Worm (Caenorhabditis elegans): ENCODE measurements around the gene Y38E10A.34.
A peak's percentile ranks its signal among the peaks of the same experiment; 100 is the strongest.

Gene Y38E10A.34

DNA sequence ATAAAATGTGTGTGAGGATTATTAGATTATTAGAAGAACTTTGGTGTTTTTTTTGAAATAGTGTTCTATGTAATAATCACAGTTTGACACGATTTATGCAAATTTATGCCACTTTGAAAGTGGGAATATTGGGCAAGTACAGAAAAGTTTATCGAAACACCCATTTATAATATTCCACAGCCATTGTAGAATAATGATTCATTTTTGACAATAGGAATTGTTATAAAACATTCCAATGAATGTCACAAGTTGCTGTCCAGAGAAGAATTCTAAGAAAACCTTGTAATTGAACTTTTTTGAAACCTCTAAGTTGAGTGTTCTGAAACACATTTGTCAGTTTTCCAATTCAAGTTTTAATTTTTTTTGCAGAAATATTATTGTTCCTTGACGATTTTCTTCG lies 18.8 kb upstream of the Y38E10A.34 start, which contains the start of gene nspe-4:
TSS of gene nspe-4 (plus strand) at position 301 of the 400 bp plus-strand sequence.
- TF ChIP-seq pqm-1 (tag; optimal IDR thresholded peaks at IDR 0.05) = no peak
- no peak for TF ChIP-seq jun-1 (tag; optimal IDR thresholded peaks at IDR 0.05)
- no peak for TF ChIP-seq ztf-4 (tag; optimal IDR thresholded peaks at IDR 0.05)
- no peak for TF ChIP-seq fkh-10 (GFP tag; optimal IDR thresholded peaks at IDR 0.05)
- TF ChIP-seq ceh-9 (tag; optimal IDR thresholded peaks at IDR 0.05) = no peak

DNA sequence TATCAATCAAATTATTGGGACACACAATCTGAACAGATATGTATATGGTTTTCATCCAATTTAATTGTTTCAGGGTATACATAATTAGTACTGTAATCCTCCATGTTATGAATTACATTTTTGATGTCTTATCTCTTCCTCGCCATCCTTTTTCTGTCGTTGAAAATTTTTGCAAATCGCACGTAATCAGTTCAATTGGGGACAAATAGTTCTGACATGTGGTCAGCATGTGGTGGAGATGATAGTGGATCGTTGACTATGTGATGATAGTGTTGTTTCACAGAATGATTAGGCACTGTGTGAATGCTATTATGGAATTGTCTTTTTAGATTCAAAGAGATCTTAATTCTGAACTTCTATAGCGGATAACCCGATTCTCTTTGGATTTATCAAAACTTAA lies 15.6 kb upstream of the Y38E10A.34 start:
- TF ChIP-seq pha-4 (tag; optimal IDR thresholded peaks at IDR 0.05) (no peak), hmg-11 (tag; optimal IDR thresholded peaks at IDR 0.05) (no peak), nhr-43 (tag; optimal IDR thresholded peaks at IDR 0.05; ENCODE audit: poor library complexity, severe bottlenecking) (peak; percentile 91), nhr-23 (tag; optimal IDR thresholded peaks at IDR 0.05) (peak; percentile 42), elt-1 (tag; optimal IDR thresholded peaks at IDR 0.05) (no peak)

DNA sequence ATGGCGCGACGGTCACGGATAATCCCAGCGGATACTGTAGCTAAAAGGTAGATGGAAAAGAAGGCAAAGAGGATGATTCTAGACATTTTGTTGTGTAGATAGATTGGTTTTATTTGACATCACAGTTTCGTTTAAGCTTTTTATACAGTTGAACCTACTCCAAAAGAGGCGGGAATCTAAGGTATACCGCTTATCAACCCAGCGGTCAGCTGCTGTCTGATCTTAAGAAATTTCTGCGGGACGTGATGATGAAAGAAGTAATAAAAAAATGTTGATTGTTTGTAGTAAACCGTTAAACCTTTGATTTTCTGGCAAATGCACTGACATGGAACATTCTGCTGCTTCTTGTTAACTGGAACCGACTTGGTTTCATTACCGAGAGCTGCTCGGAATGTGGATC lies 14.9 kb upstream of the Y38E10A.34 start, which contains the start of gene nspe-6:
TSS of gene nspe-6 (minus strand) at position 101 of the 400 bp plus-strand sequence.
- no peak for TF ChIP-seq elt-2 (tag; optimal IDR thresholded peaks at IDR 0.05)
- TF ChIP-seq nhr-76 (tag; optimal IDR thresholded peaks at IDR 0.05) = no peak
- TF ChIP-seq nhr-77 (tag; optimal IDR thresholded peaks at IDR 0.05) = no peak
- TF ChIP-seq mml-1 (tag; optimal IDR thresholded peaks at IDR 0.05) = no peak
- no peak for TF ChIP-seq ztf-11 (tag; optimal IDR thresholded peaks at IDR 0.05)
- TF ChIP-seq zag-1 (tag; optimal IDR thresholded peaks at IDR 0.05) = no peak
- no peak for TF ChIP-seq nhr-25 (tag; optimal IDR thresholded peaks at IDR 0.05)
- no peak for TF ChIP-seq pha-4 (tag; optimal IDR thresholded peaks at IDR 0.05)

- TF ChIP-seq tbx-2 (tag; optimal IDR thresholded peaks at IDR 0.05) (no peak), nhr-43 (tag; optimal IDR thresholded peaks at IDR 0.05; ENCODE audit: poor library complexity, severe bottlenecking) (no peak), unc-62 (GFP tag; optimal IDR thresholded peaks at IDR 0.05) (no peak), mdl-1 (tag; optimal IDR thresholded peaks at IDR 0.05) (no peak), nfya-1 (tag; optimal IDR thresholded peaks at IDR 0.05; ENCODE audit: insufficient read depth) (no peak), fkh-2 (tag; optimal IDR thresholded peaks at IDR 0.05) (no peak), nhr-67 (tag; optimal IDR thresholded peaks at IDR 0.05) (no peak), ama-1 (optimal IDR thresholded peaks at IDR 0.05) (no peak)
Measured at ce11 chrII:12617586-12617985, 13.4 kb upstream of the Y38E10A.34 start, which contains the start of gene nspe-3. TSS of gene nspe-3 (plus strand) at chrII:12617886.

DNA sequence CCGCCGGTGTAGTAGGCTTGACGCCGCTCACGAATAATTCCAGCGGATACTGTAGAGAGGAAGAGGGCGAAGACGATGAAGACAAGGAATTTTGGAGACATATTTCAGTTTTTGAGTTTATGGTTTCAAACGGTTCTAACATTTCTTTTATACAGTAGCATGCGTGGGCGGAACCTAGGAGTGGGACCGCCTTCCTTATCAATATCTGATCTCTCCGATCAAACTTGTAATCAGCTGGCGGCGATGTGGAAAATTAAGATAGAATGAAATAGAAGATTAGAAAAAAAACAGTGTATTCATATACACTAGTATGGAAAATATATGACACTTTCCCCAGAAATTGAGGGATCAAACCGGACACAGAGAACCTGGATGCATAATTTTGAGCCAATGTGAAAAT lies 11.7 kb upstream of the Y38E10A.34 start, which contains the start of gene nspe-2:
TSS of gene nspe-2 (minus strand) at position 101 of the 400 bp plus-strand sequence.
- TF ChIP-seq daf-12 (tag; optimal IDR thresholded peaks at IDR 0.05) (no peak), jun-1 (tag; optimal IDR thresholded peaks at IDR 0.05) (no peak), aly-2 (tag; optimal IDR thresholded peaks at IDR 0.05) (no peak), unc-62 (GFP tag; optimal IDR thresholded peaks at IDR 0.05) (no peak), egl-27 (tag; optimal IDR thresholded peaks at IDR 0.05) (no peak), ztf-4 (tag; optimal IDR thresholded peaks at IDR 0.05) (no peak), nhr-76 (tag; optimal IDR thresholded peaks at IDR 0.05) (no peak), fos-1 (tag; optimal IDR thresholded peaks at IDR 0.05) (no peak), elt-2 (tag; optimal IDR thresholded peaks at IDR 0.05) (no peak), nhr-11 (tag; optimal IDR thresholded peaks at IDR 0.05) (no peak), skn-1 (tag; optimal IDR thresholded peaks at IDR 0.05) (no peak), eor-1 (tag; optimal IDR thresholded peaks at IDR 0.05) (no peak)

DNA sequence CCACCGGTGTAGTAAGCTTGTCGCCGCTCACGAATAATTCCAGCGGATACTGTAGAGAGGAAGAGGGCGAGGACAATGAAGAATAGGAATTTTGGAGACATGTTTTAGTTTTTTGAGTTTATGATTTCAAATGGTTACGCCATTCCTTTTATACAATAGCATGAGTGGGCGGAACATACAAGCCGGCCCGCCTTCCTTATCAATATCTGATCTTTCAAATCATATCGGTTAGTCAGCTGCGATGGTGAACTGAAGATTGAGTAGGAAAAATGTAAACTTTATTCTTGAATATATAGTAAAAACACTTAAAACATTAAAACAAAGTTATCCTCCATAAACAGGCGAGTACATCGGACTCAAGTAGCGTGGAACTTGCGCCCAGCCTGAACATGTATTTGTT lies 10.2 kb upstream of the Y38E10A.34 start, which contains the start of gene nspe-1:
TSS of gene nspe-1 (minus strand) at position 101 of the 400 bp plus-strand sequence.
- TF ChIP-seq elt-1 (tag; optimal IDR thresholded peaks at IDR 0.05) = no peak
- TF ChIP-seq R02D3.7 (tag; optimal IDR thresholded peaks at IDR 0.05) = no peak
- TF ChIP-seq nhr-12 (tag; optimal IDR thresholded peaks at IDR 0.05) = no peak
- no peak for TF ChIP-seq zag-1 (tag; optimal IDR thresholded peaks at IDR 0.05)
- TF ChIP-seq nhr-77 (tag; optimal IDR thresholded peaks at IDR 0.05) = no peak
- TF ChIP-seq fkh-10 (GFP tag; optimal IDR thresholded peaks at IDR 0.05) = no peak
